Fruit fly (Drosophila melanogaster) whole organism, embryonic: ENCODE measurements around the gene Ttc19.

ENCODE experiments used
- CG1024 ChIP-seq: fragments of 200-800 bp; sonication (Bioruptor generic); IDR thresholded peaks from 2 replicates; pipeline ENCODE4 v1.3.6; 2022; ENCODE audit warnings: missing biosample characterization, missing genetic modification characterization
- CG1233 ChIP-seq: fragments of 200-800 bp; sonication (Bioruptor generic); optimal IDR thresholded peaks from 4 replicates; lab custom pipeline; 2018; ENCODE audit warnings: missing biosample characterization, mild to moderate bottlenecking, missing genetic modification characterization
- CG13894 ChIP-seq: fragments of 200-800 bp; sonication (Bioruptor generic); optimal IDR thresholded peaks from 3 replicates; lab custom pipeline; 2018; ENCODE audit warnings: missing biosample characterization, mild to moderate bottlenecking, missing genetic modification characterization, moderate library complexity
- CG14014 ChIP-seq: fragments of 200-800 bp; sonication (Bioruptor generic); IDR thresholded peaks from 2 replicates; pipeline ENCODE4 v1.3.6; 2022; ENCODE audit warnings: missing biosample characterization, missing genetic modification characterization
- CG14965 ChIP-seq: fragments of 200-800 bp; sonication (Bioruptor generic); optimal IDR thresholded peaks from 2 replicates; lab custom pipeline; 2016; ENCODE audit warnings: missing biosample characterization, missing genetic modification characterization, borderline replicate concordance
- CG1647 ChIP-seq: fragments of 200-800 bp; sonication (Bioruptor generic); optimal IDR thresholded peaks from 3 replicates; lab custom pipeline; 2016; ENCODE audit warnings: missing biosample characterization, missing genetic modification characterization
- CG16863 ChIP-seq: fragments of 200-800 bp; sonication (Bioruptor generic); optimal IDR thresholded peaks from 3 replicates; lab custom pipeline; 2016; ENCODE audit warnings: missing biosample characterization, missing genetic modification characterization
- CG17385 ChIP-seq: fragments of 200-800 bp; sonication (Bioruptor generic); optimal IDR thresholded peaks from 3 replicates; lab custom pipeline; 2018; ENCODE audit warnings: missing biosample characterization, mild to moderate bottlenecking, missing genetic modification characterization
- CG17612 ChIP-seq: fragments of 200-800 bp; sonication (Bioruptor generic); IDR thresholded peaks from 2 replicates; pipeline ENCODE4 v1.3.6; 2022; ENCODE audit warnings: missing biosample characterization, missing genetic modification characterization
- CG1792 ChIP-seq: fragments of 200-800 bp; sonication (Bioruptor generic); optimal IDR thresholded peaks from 2 replicates; lab custom pipeline; 2016; ENCODE audit warnings: missing biosample characterization, missing genetic modification characterization
- CG18262 ChIP-seq: fragments of 200-800 bp; optimal IDR thresholded peaks from 3 replicates; lab custom pipeline; 2019; ENCODE audit warnings: missing biosample characterization, mild to moderate bottlenecking, missing genetic modification characterization, moderate library complexity
- CG1832 ChIP-seq: fragments of 200-800 bp; sonication (Bioruptor generic); optimal IDR thresholded peaks from 2 replicates; lab custom pipeline; 2017; ENCODE audit warnings: missing biosample characterization, mild to moderate bottlenecking, missing genetic modification characterization, inconsistent platforms
- CG34224 ChIP-seq: fragments of 200-800 bp; sonication (Bioruptor generic); IDR thresholded peaks from 3 replicates; pipeline ENCODE4 v1.3.6; 2022; ENCODE audit warnings: missing biosample characterization, missing genetic modification characterization; ENCODE audit not compliant: partially characterized antibody
- CG43689 ChIP-seq: fragments of 200-800 bp; sonication (Bioruptor generic); IDR thresholded peaks from 2 replicates; pipeline ENCODE4 v1.3.6; 2022; ENCODE audit warnings: missing biosample characterization, missing genetic modification characterization
- CG4404 ChIP-seq: fragments of 200-800 bp; sonication (Bioruptor generic); IDR thresholded peaks from 2 replicates; pipeline ENCODE4 v1.3.6; 2022; ENCODE audit warnings: missing biosample characterization, missing genetic modification characterization
- CG6854 ChIP-seq: fragments of 200-800 bp; sonication (Bioruptor generic); optimal IDR thresholded peaks from 3 replicates; lab custom pipeline; 2017; ENCODE audit warnings: missing biosample characterization, mild to moderate bottlenecking, missing genetic modification characterization
- CG8359 ChIP-seq: fragments of 200-800 bp; sonication (Bioruptor generic); optimal IDR thresholded peaks from 2 replicates; lab custom pipeline; 2017; ENCODE audit warnings: missing biosample characterization, mild to moderate bottlenecking, missing genetic modification characterization, borderline replicate concordance
- CG8924 ChIP-seq: fragments of 200-800 bp; optimal IDR thresholded peaks from 3 replicates; lab custom pipeline; 2019; ENCODE audit warnings: missing biosample characterization, mild to moderate bottlenecking, missing genetic modification characterization, moderate library complexity
- Dad ChIP-seq: fragments of 200-800 bp; sonication (Bioruptor generic); optimal IDR thresholded peaks from 3 replicates; lab custom pipeline; 2016; ENCODE audit warnings: missing biosample characterization, missing genetic modification characterization
- Dip3 ChIP-seq: fragments of 200-800 bp; sonication (Bioruptor generic); optimal IDR thresholded peaks from 3 replicates; lab custom pipeline; 2016; ENCODE audit warnings: missing biosample characterization, missing genetic modification characterization
- Dp ChIP-seq: fragments of 200-800 bp; sonication (Bioruptor generic); optimal IDR thresholded peaks from 2 replicates; lab custom pipeline; 2018; ENCODE audit warnings: missing biosample characterization, mild to moderate bottlenecking, missing genetic modification characterization, moderate library complexity
- Gug ChIP-seq: fragments of 200-800 bp; sonication (Bioruptor generic); IDR thresholded peaks from 4 replicates; pipeline ENCODE4 v1.3.6; 2022; ENCODE audit warnings: missing biosample characterization, missing genetic modification characterization
- Hmr ChIP-seq: fragments of 200-800 bp; sonication (Bioruptor generic); optimal IDR thresholded peaks from 3 replicates; lab custom pipeline; 2017; ENCODE audit warnings: mild to moderate bottlenecking, missing biosample characterization, missing genetic modification reagents, missing genetic modification characterization
- Hr78 ChIP-seq, 2 experiments: fragments of 200-800 bp in 1 of 2; fragments of >200 bp in 1 of 2; sonication (Bioruptor generic) in 1 of 2; optimal IDR thresholded peaks; 2 replicates each; lab custom pipeline; 2017 to 2019; ENCODE audit warnings: missing biosample characterization in 2 of 2, missing genetic modification characterization in 2 of 2, mild to moderate bottlenecking in 1 of 2, moderate library complexity in 1 of 2
- NK7.1 ChIP-seq: fragments of 200-800 bp; sonication (Bioruptor generic); optimal IDR thresholded peaks from 3 replicates; lab custom pipeline; 2016; ENCODE audit warnings: missing biosample characterization, missing genetic modification characterization
- Oaz ChIP-seq: fragments of 200-800 bp; sonication (Bioruptor generic); IDR thresholded peaks from 2 replicates; pipeline ENCODE4 v1.3.6; 2022; ENCODE audit warnings: missing biosample characterization, missing genetic modification characterization
- Sry-β ChIP-seq: fragments of 200-800 bp; sonication (Bioruptor generic); optimal IDR thresholded peaks from 2 replicates; lab custom pipeline; 2018; ENCODE audit warnings: missing biosample characterization, mild to moderate bottlenecking, missing genetic modification characterization, moderate library complexity
- TFAM ChIP-seq: fragments of 200-800 bp; sonication (Bioruptor generic); optimal IDR thresholded peaks from 2 replicates; lab custom pipeline; 2017; ENCODE audit warnings: missing biosample characterization, missing genetic modification characterization, inconsistent platforms
- ab ChIP-seq: fragments of 200-800 bp; sonication (Bioruptor generic); optimal IDR thresholded peaks from 2 replicates; lab custom pipeline; 2016; ENCODE audit warnings: missing biosample characterization, missing genetic modification characterization
- aop ChIP-seq: fragments of 200-800 bp; sonication (Bioruptor generic); IDR thresholded peaks from 2 replicates; pipeline ENCODE4 v1.3.6; 2022; ENCODE audit warnings: missing biosample characterization, missing genetic modification characterization
- ap ChIP-seq: fragments of 200-800 bp; sonication (Bioruptor generic); IDR thresholded peaks from 2 replicates; pipeline ENCODE4 v1.3.6; 2022; ENCODE audit warnings: missing biosample characterization, missing genetic modification characterization
- ato ChIP-seq: fragments of 200-800 bp; sonication (Bioruptor generic); IDR thresholded peaks from 2 replicates; pipeline ENCODE4 v1.3.6; 2022; ENCODE audit warnings: missing biosample characterization, missing genetic modification characterization; ENCODE audit not compliant: partially characterized antibody
- crol ChIP-seq: fragments of 200-800 bp; sonication (Bioruptor generic); IDR thresholded peaks from 2 replicates; pipeline ENCODE4 v1.3.6; 2022; ENCODE audit warnings: missing biosample characterization, missing genetic modification characterization
- da ChIP-seq: fragments of 200-800 bp; sonication (Bioruptor generic); optimal IDR thresholded peaks from 2 replicates; lab custom pipeline; 2016; ENCODE audit warnings: missing biosample characterization, missing genetic modification characterization
- emc ChIP-seq: fragments of 200-800 bp; sonication (Bioruptor generic); optimal IDR thresholded peaks from 2 replicates; lab custom pipeline; 2016; ENCODE audit warnings: missing biosample characterization, missing genetic modification characterization
- ewg ChIP-seq: fragments of 200-800 bp; sonication (Bioruptor generic); optimal IDR thresholded peaks from 3 replicates; lab custom pipeline; 2017; ENCODE audit warnings: mild to moderate bottlenecking, missing biosample characterization, missing genetic modification reagents, missing genetic modification characterization
- exex ChIP-seq: fragments of 200-800 bp; sonication (Bioruptor generic); optimal IDR thresholded peaks from 4 replicates; lab custom pipeline; 2018; ENCODE audit warnings: missing biosample characterization, mild to moderate bottlenecking, missing genetic modification characterization, moderate library complexity
- gcm2 ChIP-seq: fragments of 200-800 bp; sonication (Bioruptor generic); optimal IDR thresholded peaks from 2 replicates; lab custom pipeline; 2016; ENCODE audit warnings: missing biosample characterization, missing genetic modification characterization
- knrl ChIP-seq: fragments of 200-800 bp; sonication (Bioruptor generic); IDR thresholded peaks from 3 replicates; pipeline ENCODE4 v1.3.6; 2022; ENCODE audit warnings: missing biosample characterization, missing genetic modification characterization; ENCODE audit not compliant: partially characterized antibody
- lilli ChIP-seq: fragments of 200-800 bp; sonication (Bioruptor generic); optimal IDR thresholded peaks from 3 replicates; lab custom pipeline; 2016; ENCODE audit warnings: missing biosample characterization, missing genetic modification characterization
- lola ChIP-seq, 3 experiments: fragments of >200 bp in 2 of 3; fragments of 200-800 bp in 1 of 3; sonication (Bioruptor generic) in 1 of 3; optimal IDR thresholded peaks; 2 replicates each; lab custom pipeline; 2017 to 2019; ENCODE audit warnings: missing biosample characterization in 3 of 3, missing genetic modification characterization in 3 of 3, mild to moderate bottlenecking in 1 of 3, moderate library complexity in 1 of 3
- oc ChIP-seq: fragments of 200-800 bp; sonication (Bioruptor generic); optimal IDR thresholded peaks from 2 replicates; lab custom pipeline; 2018; ENCODE audit warnings: missing biosample characterization, mild to moderate bottlenecking, missing genetic modification characterization, moderate library complexity
- odd ChIP-seq: fragments of 200-800 bp; sonication (Bioruptor generic); optimal IDR thresholded peaks from 2 replicates; lab custom pipeline; 2017; ENCODE audit warnings: missing biosample characterization, mild to moderate bottlenecking, missing genetic modification characterization
- sob ChIP-seq: fragments of 200-800 bp; sonication (Bioruptor generic); IDR thresholded peaks from 2 replicates; pipeline ENCODE4 v1.3.6; 2022; ENCODE audit warnings: missing biosample characterization, missing genetic modification characterization
- tin ChIP-seq: fragments of 200-800 bp; sonication (Bioruptor generic); optimal IDR thresholded peaks from 3 replicates; lab custom pipeline; 2016; ENCODE audit warnings: missing biosample characterization, missing genetic modification characterization
- usp ChIP-seq: fragments of >200 bp; optimal IDR thresholded peaks from 2 replicates; lab custom pipeline; 2017; ENCODE audit warnings: missing biosample characterization, missing genetic modification characterization
- yki ChIP-seq: fragments of >200 bp; optimal IDR thresholded peaks from 3 replicates; lab custom pipeline; 2018
- zf30C ChIP-seq: fragments of 200-800 bp; sonication (Bioruptor generic); optimal IDR thresholded peaks from 3 replicates; lab custom pipeline; 2018; ENCODE audit warnings: missing biosample characterization, mild to moderate bottlenecking, missing genetic modification characterization

Ttc19 gene

DNA sequence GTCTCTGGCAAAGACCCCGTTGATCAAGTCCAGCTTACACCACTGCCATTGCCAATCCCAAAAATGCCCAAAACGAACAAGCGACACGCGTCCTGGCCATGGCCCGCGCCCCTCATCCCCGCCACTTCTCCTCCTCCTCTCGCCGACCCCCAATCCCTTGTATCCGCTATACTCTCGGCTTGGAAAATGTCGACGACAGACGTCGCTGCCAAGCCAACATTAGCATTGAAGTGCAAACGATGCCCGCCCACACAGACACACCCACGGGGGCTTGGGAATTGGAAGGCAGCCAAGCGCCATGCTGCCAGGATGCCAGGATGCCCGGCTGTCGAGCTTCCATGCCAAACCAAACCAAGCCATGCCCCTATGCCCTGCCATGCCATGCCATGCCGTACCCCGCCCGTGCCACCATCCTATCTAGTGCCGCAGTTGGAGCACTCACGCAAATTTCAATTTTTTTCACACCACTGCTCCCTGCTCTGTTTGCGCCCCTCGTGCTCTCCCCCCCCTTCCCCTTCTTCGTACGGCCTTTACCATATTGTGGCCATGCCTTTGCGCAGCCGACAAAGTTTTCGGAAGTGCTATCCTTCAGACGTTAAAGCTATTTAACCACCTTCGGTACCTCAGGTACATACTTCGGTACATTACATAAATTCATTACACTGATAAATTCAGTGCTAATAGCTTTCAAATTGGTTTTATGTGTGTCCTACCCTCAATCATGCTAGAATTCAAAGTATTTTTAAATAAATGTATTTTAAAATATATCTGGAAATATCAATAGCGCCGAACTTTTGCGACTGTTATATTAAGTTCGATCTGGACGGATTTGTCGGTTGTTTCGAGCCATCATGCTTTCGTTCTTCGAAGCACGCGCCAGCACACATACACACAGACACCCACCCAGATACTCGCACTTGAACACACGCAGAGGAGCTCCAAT is 23.4 kb downstream of the Ttc19 start (continued):
- TF ChIP-seq CG14014 (GFP tag; lab: Robert Waterston, UW): peak; percentile 76
- no peak for TF ChIP-seq ato (GFP tag; lab: Robert Waterston, UW)
- no peak for TF ChIP-seq CG1792
- TF ChIP-seq Gug (GFP tag; lab: Robert Waterston, UW): peak; percentile 53; the same call in 1 of the 4 replicates
- peak; percentile 91 for TF ChIP-seq crol (GFP tag; lab: Robert Waterston, UW)
- TF ChIP-seq Sry-β (GFP tag; lab: Kevin White, UChicago): no peak
- TF ChIP-seq Hmr (GFP tag; lab: Kevin White, UChicago): peak; percentile 90
- no peak for TF ChIP-seq usp (GFP tag; lab: Kevin White, UChicago)
- peak; percentile 52 for TF ChIP-seq oc (tag; lab: Kevin White, UChicago)
- no peak for TF ChIP-seq TFAM (GFP tag; lab: Kevin White, UChicago)
- no peak for TF ChIP-seq gcm2 (GFP tag; lab: Kevin White, UChicago)
- TF ChIP-seq Dip3 (GFP tag; lab: Kevin White, UChicago): no peak
- peak in 1 of 3 experiments; percentile 76 for TF ChIP-seq lola (GFP tag; optimal IDR thresholded peaks at IDR 0.05; lab: Kevin White, UChicago)
- peak in 1 of 2 experiments; percentile 68 for TF ChIP-seq Hr78 (GFP tag; optimal IDR thresholded peaks at IDR 0.05; lab: Kevin White, UChicago)
- no peak for TF ChIP-seq ab (GFP tag; lab: Kevin White, UChicago)
- TF ChIP-seq CG8924 (tag; lab: Kevin White, UChicago): peak; percentile 89
- peak; percentile 65 for TF ChIP-seq CG1233 (GFP tag; lab: Kevin White, UChicago)
- TF ChIP-seq lilli (GFP tag; lab: Kevin White, UChicago): peak; percentile 72
- no peak for TF ChIP-seq Dp (GFP tag; lab: Kevin White, UChicago)
- no peak for TF ChIP-seq aop (GFP tag; lab: Robert Waterston, UW)
- no peak for TF ChIP-seq knrl (GFP tag; lab: Robert Waterston, UW)
- TF ChIP-seq CG1832: no peak
- peak; percentile 82 for TF ChIP-seq CG18262 (tag; lab: Kevin White, UChicago)
- peak; percentile 31; the same call in 1 of the 2 replicates for TF ChIP-seq CG43689 (GFP tag; lab: Robert Waterston, UW)
- peak; percentile 28 for TF ChIP-seq CG8359 (GFP tag; lab: Kevin White, UChicago)
- TF ChIP-seq odd (GFP tag; lab: Kevin White, UChicago): peak; percentile 81
- no peak for TF ChIP-seq CG4404
- TF ChIP-seq ewg: peak; percentile 69
- no peak for TF ChIP-seq CG14965 (GFP tag; lab: Kevin White, UChicago)
- TF ChIP-seq Dad (GFP tag; lab: Kevin White, UChicago): no peak
- peak; percentile 28 for TF ChIP-seq CG16863 (GFP tag; lab: Kevin White, UChicago)
- peak; percentile 78 for TF ChIP-seq sob (GFP tag; lab: Robert Waterston, UW)
- peak; percentile 62 for TF ChIP-seq tin (GFP tag; lab: Kevin White, UChicago)
- TF ChIP-seq CG13894 (tag; lab: Kevin White, UChicago): peak; percentile 55
- TF ChIP-seq zf30C (GFP tag; lab: Kevin White, UChicago): no peak
- TF ChIP-seq CG1647: no peak
- TF ChIP-seq ap: peak; percentile 38; the same call in 1 of the 2 replicates
- no peak for TF ChIP-seq CG34224 (GFP tag; lab: Robert Waterston, UW)
- no peak for TF ChIP-seq yki (lab: Kevin White, UChicago)
- TF ChIP-seq CG6854 (GFP tag; lab: Kevin White, UChicago): peak; percentile 73
- no peak for TF ChIP-seq emc (GFP tag; lab: Kevin White, UChicago)
- TF ChIP-seq CG17612 (GFP tag; lab: Robert Waterston, UW): no peak
- TF ChIP-seq Oaz (GFP tag; lab: Robert Waterston, UW): no peak
- no peak for TF ChIP-seq CG1024 (GFP tag; lab: Robert Waterston, UW)
- TF ChIP-seq exex (tag; lab: Kevin White, UChicago): peak; percentile 30
- no peak for TF ChIP-seq da (GFP tag; lab: Kevin White, UChicago)
- TF ChIP-seq NK7.1 (GFP tag; lab: Kevin White, UChicago): no peak
- TF ChIP-seq CG17385 (GFP tag; lab: Kevin White, UChicago): peak; percentile 83
